Worm (Caenorhabditis elegans): ENCODE measurements around the gene str-170.
A peak's percentile ranks its signal among the peaks of the same experiment; 100 is the strongest.

str-170 gene

DNA sequence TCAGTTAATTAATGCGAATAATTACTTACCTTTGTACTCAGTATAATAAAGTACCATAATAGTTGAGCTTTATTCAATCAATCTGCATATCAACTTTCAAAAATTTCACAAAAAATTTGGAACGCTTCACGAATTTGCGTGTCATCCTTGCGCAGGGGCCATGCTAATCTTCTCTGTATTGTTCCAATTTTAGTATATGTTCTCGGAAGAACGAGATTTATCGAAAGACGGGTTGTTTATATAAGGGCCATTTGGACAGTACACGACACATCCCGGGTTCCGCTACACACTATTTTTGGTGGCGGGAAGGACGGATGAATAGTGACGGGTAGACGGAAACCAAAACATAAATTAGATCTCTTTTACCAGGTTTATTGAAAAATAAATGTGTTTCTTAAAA is 12.7 kb upstream of the str-170 start:
- TF ChIP-seq pes-1 (GFP tag; IDR thresholded peaks at IDR 0.05) (0 out of 2 replicates have a peak, but pooled peaks have one; percentile 32), tbx-11 (GFP tag; IDR thresholded peaks at IDR 0.05) (0 out of 2 replicates have a peak, but pooled peaks have one; percentile 19), B0310.2 (tag; optimal IDR thresholded peaks at IDR 0.05) (no peak)

DNA sequence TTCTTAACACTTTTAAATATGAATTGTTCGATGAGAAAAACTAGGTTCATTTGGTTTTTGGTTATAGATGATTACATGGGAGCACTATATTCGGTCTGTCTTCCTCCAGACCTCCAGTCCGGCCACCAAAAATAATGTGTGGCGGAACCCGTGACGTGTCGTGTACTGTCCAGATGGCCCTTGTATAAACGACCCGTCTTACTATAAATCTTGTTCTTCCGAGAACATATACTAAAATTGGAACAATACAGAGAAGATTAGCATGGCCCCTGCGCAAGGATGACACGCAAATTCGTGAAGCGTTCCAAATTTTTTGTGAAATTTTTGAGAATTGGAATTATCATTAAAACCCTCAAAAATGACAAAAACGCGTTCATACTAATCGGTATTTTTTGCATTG is 10.6 kb upstream of the str-170 start:
- TF ChIP-seq hmg-4 (GFP tag; optimal IDR thresholded peaks at IDR 0.05) (no peak), tbx-37 (GFP tag; conservative IDR thresholded peaks at IDR 0.05) (no peak), pes-1 (GFP tag; IDR thresholded peaks at IDR 0.05) (no peak), ceh-36 (tag; optimal IDR thresholded peaks at IDR 0.05) (no peak), ama-1 (optimal IDR thresholded peaks at IDR 0.05) (no peak), B0310.2 (tag; optimal IDR thresholded peaks at IDR 0.05) (no peak), scrt-1 (GFP tag; IDR thresholded peaks at IDR 0.05) (no peak), tra-4 (tag; optimal IDR thresholded peaks at IDR 0.05) (no peak), flt-1 (GFP tag; IDR thresholded peaks at IDR 0.05) (no peak), aly-1 (tag; optimal IDR thresholded peaks at IDR 0.05) (no peak), ets-7 (tag; optimal IDR thresholded peaks at IDR 0.05) (no peak), sea-1 (GFP tag; conservative IDR thresholded peaks at IDR 0.05) (no peak), hnd-1 (tag; optimal IDR thresholded peaks at IDR 0.05) (no peak), F13C5.2 (tag; optimal IDR thresholded peaks at IDR 0.05) (no peak), tbx-11 (GFP tag; IDR thresholded peaks at IDR 0.05) (no peak)

DNA sequence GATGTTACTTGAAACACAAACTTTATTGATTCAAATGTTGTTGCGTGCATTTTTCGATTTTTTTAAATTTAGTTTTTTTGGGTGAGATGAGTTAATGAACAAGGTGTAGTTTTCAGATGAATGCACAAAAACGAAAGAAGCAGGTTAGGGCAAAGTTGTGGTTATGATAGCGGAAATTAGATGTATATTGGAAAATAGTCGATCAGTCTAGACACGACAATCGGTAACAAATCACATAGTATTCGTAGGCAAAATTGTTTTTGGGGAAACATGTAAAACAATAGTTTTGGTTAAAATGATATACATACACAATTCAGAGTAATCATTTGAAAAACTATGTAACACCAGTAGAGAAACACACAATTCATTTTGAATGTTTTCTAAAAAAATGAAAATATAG is 9.6 kb upstream of the str-170 start, which contains the start of gene str-172:
str-172 (minus strand) TSS at position 101 of the 400 bp plus-strand sequence.
- TF ChIP-seq ceh-36 (tag; optimal IDR thresholded peaks at IDR 0.05), result no peak
- no peak for TF ChIP-seq pes-1 (GFP tag; IDR thresholded peaks at IDR 0.05)
- TF ChIP-seq aly-1 (tag; optimal IDR thresholded peaks at IDR 0.05), result no peak
- no peak for TF ChIP-seq tbx-11 (GFP tag; IDR thresholded peaks at IDR 0.05)
- no peak for TF ChIP-seq sea-1 (GFP tag; conservative IDR thresholded peaks at IDR 0.05)
- TF ChIP-seq scrt-1 (GFP tag; IDR thresholded peaks at IDR 0.05), result no peak
- no peak for TF ChIP-seq hmg-4 (GFP tag; optimal IDR thresholded peaks at IDR 0.05)
- TF ChIP-seq flt-1 (GFP tag; IDR thresholded peaks at IDR 0.05), result no peak
- TF ChIP-seq tbx-37 (GFP tag; conservative IDR thresholded peaks at IDR 0.05), result no peak
- no peak for TF ChIP-seq ceh-13 (GFP tag; optimal IDR thresholded peaks at IDR 0.05)
- TF ChIP-seq ets-7 (tag; optimal IDR thresholded peaks at IDR 0.05), result no peak

DNA sequence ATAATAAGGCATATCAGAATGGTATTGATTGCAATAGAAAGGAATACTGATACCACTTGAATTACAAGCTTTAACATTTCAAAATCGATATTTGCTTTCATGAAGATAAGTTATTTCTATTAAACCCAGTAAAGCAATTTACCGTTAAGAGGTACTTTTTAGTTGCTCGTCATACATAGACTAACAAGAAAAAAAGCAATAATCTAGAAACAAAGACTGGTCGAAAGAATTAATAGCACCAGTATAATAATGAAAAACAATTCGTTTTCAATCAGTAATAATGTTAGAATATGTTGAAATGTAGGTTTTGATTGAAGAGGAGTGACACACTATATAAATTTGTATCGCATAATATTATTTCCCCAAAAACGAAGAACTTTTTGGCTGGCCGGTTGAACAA is 6.7 kb upstream of the str-170 start, which contains the start of gene str-175:
str-175 (minus strand) TSS at position 101 of the 400 bp plus-strand sequence.
- TF ChIP-seq sea-1 (GFP tag; conservative IDR thresholded peaks at IDR 0.05) (no peak), tra-4 (tag; optimal IDR thresholded peaks at IDR 0.05) (no peak), hmbx-1 (tag; optimal IDR thresholded peaks at IDR 0.05) (no peak), aly-1 (tag; optimal IDR thresholded peaks at IDR 0.05) (no peak), hmg-4 (GFP tag; optimal IDR thresholded peaks at IDR 0.05) (no peak), ceh-13 (GFP tag; optimal IDR thresholded peaks at IDR 0.05) (no peak)

DNA sequence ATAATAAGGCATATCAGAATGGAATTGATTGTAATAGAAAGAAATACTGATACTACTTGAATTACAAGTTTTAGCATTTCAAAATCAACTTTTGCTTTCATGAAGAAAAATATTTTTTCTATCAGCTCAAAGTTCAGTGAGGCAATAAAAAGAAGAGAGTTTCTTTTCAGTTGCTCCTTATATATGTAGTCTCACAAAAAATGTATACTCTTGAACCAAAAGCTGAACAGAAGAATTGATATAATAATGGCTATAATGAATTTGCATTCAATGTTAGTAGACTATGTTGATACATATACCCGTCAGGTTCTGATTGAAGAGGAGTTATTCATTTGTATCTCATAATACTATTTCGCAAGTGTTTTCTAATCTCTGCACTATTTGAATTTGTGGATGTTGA is 2.6 kb upstream of the str-170 start, which contains the start of gene str-174:
str-174 (minus strand) TSS at position 101 of the 400 bp plus-strand sequence.
- TF ChIP-seq ets-7 (tag; optimal IDR thresholded peaks at IDR 0.05) (no peak), ama-1 (optimal IDR thresholded peaks at IDR 0.05) (no peak), aly-1 (tag; optimal IDR thresholded peaks at IDR 0.05) (no peak), hmbx-1 (tag; optimal IDR thresholded peaks at IDR 0.05) (no peak), flt-1 (GFP tag; IDR thresholded peaks at IDR 0.05) (no peak), B0310.2 (tag; optimal IDR thresholded peaks at IDR 0.05) (no peak), tra-4 (tag; optimal IDR thresholded peaks at IDR 0.05) (no peak), tbx-37 (GFP tag; conservative IDR thresholded peaks at IDR 0.05) (no peak), hnd-1 (tag; optimal IDR thresholded peaks at IDR 0.05) (no peak), scrt-1 (GFP tag; IDR thresholded peaks at IDR 0.05) (no peak), ceh-13 (GFP tag; optimal IDR thresholded peaks at IDR 0.05) (no peak), tbx-11 (GFP tag; IDR thresholded peaks at IDR 0.05) (no peak)

DNA sequence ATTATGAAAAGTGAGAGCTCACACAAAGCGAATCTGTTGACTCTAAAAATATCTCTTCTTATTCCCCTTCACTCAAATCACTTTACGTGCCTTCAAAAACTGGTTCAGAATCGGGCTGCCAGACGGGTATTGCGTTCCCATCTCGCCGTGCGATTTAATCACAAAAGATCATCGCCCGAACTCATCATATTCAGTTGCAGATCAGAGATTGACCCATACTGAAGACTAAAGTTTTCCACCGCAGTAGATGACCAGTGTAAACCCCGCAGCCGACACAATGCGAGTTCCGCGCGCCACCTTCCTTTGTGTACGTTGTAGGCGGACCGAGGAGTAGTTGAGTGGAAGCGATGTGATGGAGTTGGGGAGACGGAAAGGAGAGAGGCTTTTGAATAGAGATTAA is 3.4 kb downstream of the str-170 start:
- peak; percentile 8 for TF ChIP-seq F13C5.2 (tag; optimal IDR thresholded peaks at IDR 0.05)
- TF ChIP-seq flt-1 (GFP tag; IDR thresholded peaks at IDR 0.05), result no peak
- TF ChIP-seq tra-4 (tag; optimal IDR thresholded peaks at IDR 0.05), result no peak
- TF ChIP-seq ama-1 (optimal IDR thresholded peaks at IDR 0.05), result peak; percentile 50

DNA sequence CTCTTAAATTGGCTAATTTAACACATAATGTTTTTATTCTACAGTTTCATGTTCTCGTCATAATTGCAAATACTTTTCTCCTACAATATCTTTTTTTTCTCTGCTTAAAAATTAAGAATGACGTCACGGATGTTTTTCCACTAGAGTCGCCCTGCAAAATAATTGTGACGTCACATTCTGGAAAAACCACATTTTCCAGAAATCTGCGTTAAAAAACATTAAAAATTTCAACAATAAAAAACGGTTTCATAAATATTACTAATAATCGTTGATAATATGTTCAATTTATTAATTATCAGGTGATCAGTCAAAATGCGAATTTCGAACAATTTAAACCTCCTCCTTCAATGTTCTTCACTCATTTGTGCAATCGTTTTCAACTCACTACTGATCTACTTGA is 6.8 kb downstream of the str-170 start, which contains the start of gene str-166:
str-166 (plus strand) TSS at position 301 of the 400 bp plus-strand sequence.
- TF ChIP-seq flt-1 (GFP tag; IDR thresholded peaks at IDR 0.05) (no peak), hnd-1 (tag; optimal IDR thresholded peaks at IDR 0.05) (no peak), sea-1 (GFP tag; conservative IDR thresholded peaks at IDR 0.05) (no peak), tbx-37 (GFP tag; conservative IDR thresholded peaks at IDR 0.05) (no peak), aly-1 (tag; optimal IDR thresholded peaks at IDR 0.05) (no peak), ets-7 (tag; optimal IDR thresholded peaks at IDR 0.05) (no peak), ceh-13 (GFP tag; optimal IDR thresholded peaks at IDR 0.05) (no peak), hmbx-1 (tag; optimal IDR thresholded peaks at IDR 0.05) (no peak), ama-1 (optimal IDR thresholded peaks at IDR 0.05) (no peak)

DNA sequence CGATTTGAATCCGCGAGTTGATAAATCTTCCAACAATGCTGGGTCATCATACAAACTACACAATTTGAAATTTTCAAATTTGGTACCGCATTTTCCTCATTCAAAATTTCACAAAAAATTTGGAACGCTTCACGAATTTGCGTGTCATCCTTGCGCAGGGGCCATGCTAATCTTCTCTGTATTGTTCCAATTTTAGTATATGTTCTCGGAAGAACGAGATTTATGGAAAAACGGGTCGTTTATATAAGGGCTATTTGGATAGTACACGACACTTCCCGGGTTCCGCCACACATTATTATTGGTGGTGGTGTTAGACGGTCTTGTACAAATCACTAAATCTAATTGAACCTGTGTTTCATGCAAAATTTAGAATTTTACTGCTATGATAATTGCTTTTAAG is 8.2 kb downstream of the str-170 start:
- TF ChIP-seq hmbx-1 (tag; optimal IDR thresholded peaks at IDR 0.05) (no peak), pes-1 (GFP tag; IDR thresholded peaks at IDR 0.05) (0 out of 2 replicates have a peak, but pooled peaks have one; percentile 59), scrt-1 (GFP tag; IDR thresholded peaks at IDR 0.05) (no peak), B0310.2 (tag; optimal IDR thresholded peaks at IDR 0.05) (no peak), F13C5.2 (tag; optimal IDR thresholded peaks at IDR 0.05) (no peak), flt-1 (GFP tag; IDR thresholded peaks at IDR 0.05) (no peak), ama-1 (optimal IDR thresholded peaks at IDR 0.05) (no peak), tbx-11 (GFP tag; IDR thresholded peaks at IDR 0.05) (no peak), ceh-36 (tag; optimal IDR thresholded peaks at IDR 0.05) (peak; percentile 1), ceh-13 (GFP tag; optimal IDR thresholded peaks at IDR 0.05) (no peak), aly-1 (tag; optimal IDR thresholded peaks at IDR 0.05) (no peak), sea-1 (GFP tag; conservative IDR thresholded peaks at IDR 0.05) (0 out of 2 replicates have a peak, but pooled peaks have one; percentile 49)

Data from whole organism, early embryonic.